Worm (Caenorhabditis elegans): ENCODE data around the gene ugt-66.

DNA sequence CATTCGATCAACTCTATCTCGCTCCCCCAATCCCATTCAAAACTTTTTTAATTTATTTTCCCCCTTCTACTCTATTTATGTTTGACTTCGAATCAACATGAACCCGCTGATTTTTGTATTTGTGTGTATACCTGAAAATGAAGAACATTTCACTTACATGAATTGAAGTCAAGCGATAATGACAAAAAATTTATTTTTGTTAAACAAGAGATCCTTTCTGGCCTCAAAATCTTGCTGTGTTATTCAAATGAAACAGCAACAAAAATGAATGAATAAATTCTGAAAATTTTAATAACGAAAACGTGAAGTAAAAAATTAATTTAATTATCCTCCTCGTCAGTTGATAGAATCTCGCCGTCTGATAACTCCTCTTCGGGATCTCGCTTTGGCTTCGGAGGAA is 8.1 kb upstream of the ugt-66 start:
- TF ChIP-seq nhr-77 (tag; optimal IDR thresholded peaks at IDR 0.05), result no peak
- no peak for TF ChIP-seq ztf-4 (tag; optimal IDR thresholded peaks at IDR 0.05)
- TF ChIP-seq unc-55 (GFP tag; optimal IDR thresholded peaks at IDR 0.05), result no peak
- no peak for TF ChIP-seq mdl-1 (tag; optimal IDR thresholded peaks at IDR 0.05)
- no peak for TF ChIP-seq lsy-2 (tag; optimal IDR thresholded peaks at IDR 0.05)
- TF ChIP-seq R02D3.7 (tag; optimal IDR thresholded peaks at IDR 0.05), result no peak
- no peak for TF ChIP-seq snpc-4 (tag; optimal IDR thresholded peaks at IDR 0.05)

All from whole organism, L2 larva.